Worm (Caenorhabditis elegans) whole organism, L4 larva: Measurements from ENCODE around the gene best-15.

Experiments used
- F10B5.3 ChIP-seq: sonication (generic microtip); optimal IDR thresholded peaks from 2 replicates; lab custom pipeline; 2016; ENCODE audit warnings: mild to moderate bottlenecking, missing genetic modification characterization, missing compliant biosample characterization
- F26F4.8 ChIP-seq: fragments of 200-800 bp; sonication (Bioruptor generic); conservative IDR thresholded peaks from 2 replicates; pipeline ENCODE4 v1.3.6; 2022; ENCODE audit warnings: missing genetic modification characterization, missing compliant biosample characterization
- T20F7.1 ChIP-seq: fragments of 200-800 bp; sonication (Bioruptor generic); optimal IDR thresholded peaks from 2 replicates; lab custom pipeline; 2018; ENCODE audit warnings: mild to moderate bottlenecking, missing genetic modification characterization, missing compliant biosample characterization
- Y105C5A.15 ChIP-seq: fragments of 200-800 bp; sonication (Bioruptor generic); IDR thresholded peaks from 2 replicates; pipeline ENCODE4 v1.3.6; 2022; ENCODE audit warnings: missing genetic modification characterization, missing compliant biosample characterization
- aha-1 ChIP-seq: fragments of 150-350 bp; peaks from one replicate; lab custom pipeline; 2014; ENCODE audit warnings: missing biosample characterization, missing genetic modification characterization
- aly-2 ChIP-seq: sonication (generic microtip); optimal IDR thresholded peaks from 2 replicates; lab custom pipeline; 2018; ENCODE audit warnings: missing biosample characterization, missing genetic modification characterization
- attf-4 ChIP-seq: sonication (generic microtip); optimal IDR thresholded peaks from 3 replicates; lab custom pipeline; 2017; ENCODE audit warnings: missing biosample characterization, missing genetic modification characterization
- cey-2 ChIP-seq: sonication (generic microtip); optimal IDR thresholded peaks from 3 replicates; lab custom pipeline; 2017; ENCODE audit warnings: missing genetic modification characterization, mild to moderate bottlenecking, missing compliant biosample characterization, antibody characterized with exemption, borderline replicate concordance; ENCODE audit not compliant: insufficient read depth
- daf-16 ChIP-seq, 3 experiments: sonication (generic microtip); optimal IDR thresholded peaks; 2 replicates each; lab custom pipeline; 2016 to 2017; ENCODE audit warnings: missing genetic modification characterization in 3 of 3, missing genetic modification reagents in 3 of 3, mild to moderate bottlenecking in 2 of 3, missing compliant biosample characterization in 2 of 3, missing biosample characterization in 1 of 3, moderate library complexity in 1 of 3
- daf-19 ChIP-seq: fragments of 200-800 bp; sonication (Bioruptor generic); conservative IDR thresholded peaks from 2 replicates; pipeline ENCODE4 v1.3.6; 2022; ENCODE audit warnings: missing genetic modification characterization, missing compliant biosample characterization
- daf-8 ChIP-seq: fragments of 200-800 bp; sonication (Bioruptor generic); IDR thresholded peaks from 2 replicates; pipeline ENCODE4 v1.3.6; 2022; ENCODE audit warnings: missing genetic modification characterization, missing compliant biosample characterization
- dmd-8 ChIP-seq: fragments of 200-800 bp; sonication (Bioruptor generic); IDR thresholded peaks from 2 replicates; pipeline ENCODE4 v1.3.6; 2022; ENCODE audit warnings: missing genetic modification characterization, missing compliant biosample characterization
- dpl-1 ChIP-seq: fragments of 150-350 bp; optimal IDR thresholded peaks from 2 replicates; lab custom pipeline; 2014; ENCODE audit warnings: missing biosample characterization, missing genetic modification reagents, missing genetic modification characterization
- duxl-1 ChIP-seq: sonication (generic microtip); optimal IDR thresholded peaks from 2 replicates; lab custom pipeline; 2016; ENCODE audit warnings: mild to moderate bottlenecking, missing genetic modification characterization, moderate library complexity, missing compliant biosample characterization; ENCODE audit not compliant: poor library complexity
- egl-27 ChIP-seq: sonication (generic microtip); optimal IDR thresholded peaks from 3 replicates; lab custom pipeline; 2017; ENCODE audit warnings: missing biosample characterization, missing genetic modification reagents, missing genetic modification characterization
- hif-1 ChIP-seq, 2 experiments: sonication (generic microtip); optimal IDR thresholded peaks; 2 replicates each; lab custom pipeline; 2016 to 2017; ENCODE audit warnings: missing compliant biosample characterization in 2 of 2, missing genetic modification characterization in 2 of 2, missing genetic modification reagents in 2 of 2, missing genotype in 2 of 2, mild to moderate bottlenecking in 1 of 2
- hlh-11 ChIP-seq: fragments of 200-800 bp; sonication (Bioruptor generic); optimal IDR thresholded peaks from 2 replicates; lab custom pipeline; 2018; ENCODE audit warnings: mild to moderate bottlenecking, missing genetic modification characterization, missing compliant biosample characterization
- hlh-30 ChIP-seq: sonication (generic microtip); optimal IDR thresholded peaks from 2 replicates; lab custom pipeline; 2017; ENCODE audit warnings: antibody characterized with exemption, mild to moderate bottlenecking, missing genetic modification characterization, missing compliant biosample characterization; ENCODE audit not compliant: insufficient read depth
- lim-7 ChIP-seq: fragments of 200-800 bp; sonication (Bioruptor generic); IDR thresholded peaks from 2 replicates; pipeline ENCODE4 v1.3.6; 2022; ENCODE audit warnings: missing genetic modification characterization, missing compliant biosample characterization
- lin-13 ChIP-seq: fragments of 150-350 bp; optimal IDR thresholded peaks from 2 replicates; lab custom pipeline; 2014; ENCODE audit warnings: missing biosample characterization, missing genetic modification reagents, missing genetic modification characterization
- lin-15B ChIP-seq: fragments of 150-350 bp; sonication (generic microtip); optimal IDR thresholded peaks from 3 replicates; lab custom pipeline; 2014; ENCODE audit warnings: missing biosample characterization, missing genetic modification characterization
- lin-29 ChIP-seq: fragments of 200-800 bp; sonication (Bioruptor generic); IDR thresholded peaks from 2 replicates; pipeline ENCODE4 v1.3.6; 2022; ENCODE audit warnings: missing genetic modification reagents, missing genetic modification characterization, missing compliant biosample characterization
- madf-5 ChIP-seq, 2 experiments: fragments of 200-800 bp; sonication (Bioruptor generic); IDR thresholded peaks; 2 replicates each; pipeline ENCODE4 v1.3.6; 2022; ENCODE audit warnings: missing compliant biosample characterization in 2 of 2, missing genetic modification characterization in 2 of 2
- mdl-1 ChIP-seq, 2 experiments: fragments of 150-350 bp in 1 of 2; sonication (generic microtip) in 1 of 2; optimal IDR thresholded peaks; 2 replicates each; lab custom pipeline; 2014 to 2017; ENCODE audit warnings: missing biosample characterization in 2 of 2, missing genetic modification characterization in 2 of 2
- mep-1 ChIP-seq: fragments of 150-350 bp; sonication (generic microtip); optimal IDR thresholded peaks from 3 replicates; lab custom pipeline; 2014; ENCODE audit warnings: missing biosample characterization, missing genetic modification characterization
- mes-2 ChIP-seq: sonication (generic microtip); optimal IDR thresholded peaks from 2 replicates; lab custom pipeline; 2016; ENCODE audit warnings: missing genotype, mild to moderate bottlenecking, missing genetic modification characterization, missing compliant biosample characterization; ENCODE audit not compliant: poor library complexity, severe bottlenecking
- mxl-2 ChIP-seq: fragments of 200-800 bp; sonication (Bioruptor generic); conservative IDR thresholded peaks from 2 replicates; pipeline ENCODE4 v1.3.6; 2022; ENCODE audit warnings: missing genetic modification reagents, missing genetic modification characterization, missing compliant biosample characterization
- mxl-3 ChIP-seq: fragments of 200-800 bp; sonication (Bioruptor generic); optimal IDR thresholded peaks from 2 replicates; lab custom pipeline; 2018; ENCODE audit warnings: mild to moderate bottlenecking, missing genetic modification characterization, missing compliant biosample characterization
- nhr-28 ChIP-seq: fragments of 150-350 bp; optimal IDR thresholded peaks from 2 replicates; lab custom pipeline; 2014; ENCODE audit warnings: missing biosample characterization, missing genetic modification characterization
- nhr-42 ChIP-seq: fragments of 200-800 bp; sonication (Bioruptor generic); IDR thresholded peaks from 2 replicates; pipeline ENCODE4 v1.3.6; 2022; ENCODE audit warnings: missing genetic modification characterization, missing compliant biosample characterization
- nhr-48 ChIP-seq: sonication (generic microtip); optimal IDR thresholded peaks from 2 replicates; lab custom pipeline; 2016; ENCODE audit warnings: mild to moderate bottlenecking, missing genetic modification characterization, missing compliant biosample characterization
- nhr-6 ChIP-seq: fragments of 150-350 bp; optimal IDR thresholded peaks from 2 replicates; lab custom pipeline; 2014; ENCODE audit warnings: missing biosample characterization, missing genetic modification characterization
- nhr-76 ChIP-seq: fragments of 150-350 bp; optimal IDR thresholded peaks from 2 replicates; lab custom pipeline; 2014; ENCODE audit warnings: missing biosample characterization, missing genetic modification characterization
- pha-4 ChIP-seq, 2 experiments: fragments of 150-350 bp in 1 of 2; fragments of 200-800 bp in 1 of 2; sonication (Bioruptor generic) in 1 of 2; IDR thresholded peaks in 1 of 2; optimal IDR thresholded peaks in 1 of 2; 2 replicates each; pipeline versions ENCODE4 v1.3.6 to Lab custom; 2014 to 2022; ENCODE audit warnings: missing genetic modification characterization in 2 of 2, missing genetic modification reagents in 2 of 2, missing biosample characterization in 1 of 2, missing compliant biosample characterization in 1 of 2
- php-3 ChIP-seq: fragments of 200-800 bp; sonication (Bioruptor generic); IDR thresholded peaks from 2 replicates; pipeline ENCODE4 v1.3.6; 2022; ENCODE audit warnings: missing genetic modification reagents, missing genetic modification characterization, missing compliant biosample characterization
- pqm-1 ChIP-seq: sonication (generic microtip); optimal IDR thresholded peaks from 2 replicates; lab custom pipeline; 2017; ENCODE audit warnings: missing biosample characterization, missing genetic modification characterization
- rbr-2 ChIP-seq: sonication (generic microtip); optimal IDR thresholded peaks from 2 replicates; lab custom pipeline; 2016; ENCODE audit warnings: missing genotype, missing genetic modification characterization, missing compliant biosample characterization
- saeg-2 ChIP-seq: fragments of 200-800 bp; sonication (Bioruptor generic); IDR thresholded peaks from 2 replicates; pipeline ENCODE4 v1.3.6; 2022; ENCODE audit warnings: missing genetic modification reagents, missing genetic modification characterization, missing compliant biosample characterization
- sdz-12 ChIP-seq: fragments of 200-800 bp; sonication (Bioruptor generic); optimal IDR thresholded peaks from 2 replicates; lab custom pipeline; 2018; ENCODE audit warnings: mild to moderate bottlenecking, missing genetic modification characterization, missing compliant biosample characterization
- snpc-1.2 ChIP-seq: fragments of 200-800 bp; sonication (Bioruptor generic); IDR thresholded peaks from 2 replicates; pipeline ENCODE4 v1.3.6; 2022; ENCODE audit warnings: missing genetic modification reagents, missing genetic modification characterization, missing compliant biosample characterization
- unc-62 ChIP-seq, 3 experiments: fragments of 150-350 bp in 1 of 3; sonication (generic microtip); optimal IDR thresholded peaks in 2 of 3; peaks in 1 of 3; 1 replicate in 1 of 3; 2 replicates in 2 of 3; lab custom pipeline; 2014 to 2017; ENCODE audit warnings: missing biosample characterization in 3 of 3, missing genetic modification characterization in 3 of 3, missing genetic modification reagents in 3 of 3, missing genotype in 1 of 3
- zfp-3 ChIP-seq: fragments of 200-800 bp; sonication (Bioruptor generic); conservative IDR thresholded peaks from 2 replicates; pipeline ENCODE4 v1.3.6; 2022; ENCODE audit warnings: missing genetic modification reagents, missing genetic modification characterization, missing compliant biosample characterization
- zip-11 ChIP-seq: fragments of 200-800 bp; sonication (Bioruptor generic); IDR thresholded peaks from 2 replicates; pipeline ENCODE4 v1.3.6; 2022; ENCODE audit warnings: missing genetic modification characterization, missing compliant biosample characterization
- ztf-11 ChIP-seq: fragments of 150-350 bp; optimal IDR thresholded peaks from 2 replicates; lab custom pipeline; 2014; ENCODE audit warnings: missing biosample characterization, missing genetic modification characterization

Gene best-15

DNA sequence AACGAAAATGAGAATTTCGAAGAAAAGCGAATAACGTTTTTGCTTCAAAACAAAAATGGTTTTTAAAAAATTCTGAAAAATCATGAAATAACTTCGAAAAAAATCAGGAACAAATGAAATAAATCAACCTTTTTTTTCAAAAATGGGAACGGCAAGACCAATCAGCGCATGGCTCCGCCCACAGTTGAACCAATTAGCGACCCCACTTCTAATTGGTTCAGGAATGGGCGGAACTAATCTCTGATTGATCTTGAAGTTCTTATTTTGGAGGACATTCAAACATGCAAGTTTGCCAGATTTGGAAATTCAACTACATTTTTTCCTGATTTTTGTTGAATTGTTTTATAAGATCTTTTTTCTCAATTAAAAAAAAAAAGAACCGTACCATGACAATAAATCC is 23.9 kb upstream of the best-15 start:
- TF ChIP-seq ztf-11 (tag; lab: Kevin White, UChicago) = no peak
- TF ChIP-seq lin-13 (GFP tag; lab: Kevin White, UChicago) = no peak
- TF ChIP-seq rbr-2 (tag; lab: Kevin White, UChicago) = no peak
- no peak for TF ChIP-seq hlh-11 (tag; lab: Kevin White, UChicago)
- TF ChIP-seq F10B5.3 (tag; lab: Kevin White, UChicago) = no peak
- no peak for TF ChIP-seq daf-19 (GFP tag; lab: Robert Waterston, UW)
- no peak for TF ChIP-seq zfp-3 (GFP tag; lab: Robert Waterston, UW)
- no peak for TF ChIP-seq snpc-1.2 (GFP tag; lab: Robert Waterston, UW)
- TF ChIP-seq nhr-48 (tag; lab: Kevin White, UChicago) = no peak
- TF ChIP-seq mes-2 (tag; lab: Kevin White, UChicago) = no peak
- TF ChIP-seq mdl-1 (tag; optimal IDR thresholded peaks at IDR 0.05; lab: Kevin White, UChicago) = no peak
- TF ChIP-seq php-3 (GFP tag; lab: Robert Waterston, UW) = no peak
- TF ChIP-seq, all 104 proteins: peak for 0

DNA sequence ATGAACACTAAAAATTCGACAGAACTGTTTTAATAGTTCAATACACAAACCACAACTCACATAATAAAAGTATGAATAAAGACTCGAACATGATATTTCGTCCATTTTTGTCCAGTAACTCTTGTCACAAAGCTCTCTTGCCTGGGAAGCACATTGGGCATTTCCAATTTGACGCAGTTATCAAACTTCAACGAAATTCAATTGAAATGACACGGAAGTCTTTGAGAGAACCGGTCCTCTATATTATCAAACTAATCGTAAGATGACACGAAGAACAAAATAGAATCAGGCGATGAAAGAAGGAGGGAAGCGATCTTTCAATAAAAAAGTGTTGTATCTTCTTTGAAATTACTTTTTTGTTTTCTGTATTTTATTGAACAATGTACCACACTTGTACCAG is 23.0 kb upstream of the best-15 start, which contains the start of gene T11G6.3:
T11G6.3 (minus strand) TSS at position 189 of the 400 bp plus-strand sequence.
- TF ChIP-seq egl-27 (tag; lab: Kevin White, UChicago) = no peak
- no peak for TF ChIP-seq duxl-1 (tag; lab: Kevin White, UChicago)
- TF ChIP-seq lim-7 = no peak
- no peak for TF ChIP-seq nhr-42 (GFP tag; lab: Robert Waterston, UW)
- no peak for TF ChIP-seq aly-2 (tag; lab: Kevin White, UChicago)
- no peak for TF ChIP-seq pqm-1 (tag; lab: Kevin White, UChicago)
- TF ChIP-seq nhr-28 = peak; percentile 28
- TF ChIP-seq dmd-8 (GFP tag; lab: Robert Waterston, UW) = no peak
- TF ChIP-seq unc-62 (GFP tag; optimal IDR thresholded peaks at IDR 0.05 in 1 of 2; lab: Kevin White, UChicago) = no peak
- TF ChIP-seq unc-62 (tag; optimal IDR thresholded peaks at IDR 0.05; lab: Kevin White, UChicago) = no peak
- TF ChIP-seq nhr-76 (tag; lab: Kevin White, UChicago) = peak; percentile 13
- TF ChIP-seq mxl-3 = no peak
- no peak for TF ChIP-seq F26F4.8
- peak; percentile 4 for TF ChIP-seq cey-2 (tag; lab: Kevin White, UChicago)
- TF ChIP-seq hlh-11 (tag; lab: Kevin White, UChicago) = peak; percentile 6
- no peak for TF ChIP-seq saeg-2
- peak; percentile 91 for TF ChIP-seq aha-1 (tag; lab: Kevin White, UChicago)
- TF ChIP-seq lin-15B (tag; lab: Kevin White, UChicago) = no peak
- no peak for TF ChIP-seq zip-11 (GFP tag; lab: Robert Waterston, UW)

DNA sequence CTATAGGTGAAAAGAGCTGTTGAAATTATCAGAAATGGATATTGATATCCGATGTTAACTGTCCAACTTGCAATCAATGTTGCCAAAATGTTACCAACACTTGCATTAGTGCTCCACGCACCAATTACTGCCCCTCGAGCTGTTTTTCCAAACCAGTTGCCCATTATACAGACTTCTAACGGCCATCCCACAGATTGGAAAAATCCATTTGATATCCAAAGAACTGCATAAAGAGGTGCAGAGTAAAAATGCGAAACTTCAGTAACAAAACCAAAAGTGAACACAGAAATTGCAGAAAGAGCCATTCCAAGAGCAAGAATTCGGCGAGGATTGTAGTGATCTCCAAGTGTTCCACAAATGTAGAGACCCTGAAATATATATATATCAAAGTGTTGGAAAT is 22.0 kb upstream of the best-15 start:
- TF ChIP-seq aha-1 (tag; lab: Kevin White, UChicago) (peak; percentile 53), daf-8 (GFP tag; lab: Robert Waterston, UW) (no peak), attf-4 (no peak)

DNA sequence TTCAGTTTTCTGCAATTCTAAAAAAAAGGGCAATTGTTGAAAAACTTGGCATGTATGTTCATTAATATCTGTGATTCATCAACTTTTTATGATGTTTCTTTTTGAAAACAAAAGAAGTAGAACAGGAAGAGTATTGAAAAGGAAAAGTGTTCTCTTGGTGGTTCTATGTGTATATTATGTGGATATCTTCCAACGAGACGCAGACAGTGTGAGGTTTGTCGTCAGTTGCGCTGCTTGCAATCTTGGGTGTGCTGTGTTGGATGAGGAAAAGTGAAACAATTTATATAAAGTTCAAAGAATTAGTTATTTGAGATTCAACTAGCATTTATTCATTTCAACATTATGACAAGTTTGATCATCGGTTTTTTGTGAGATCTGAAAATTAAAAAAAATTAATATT is 20.4 kb upstream of the best-15 start:
- TF ChIP-seq nhr-28 (peak; percentile 44), Y105C5A.15 (no peak), mdl-1 (tag; optimal IDR thresholded peaks at IDR 0.05; lab: Kevin White, UChicago) (peak in 1 of 2 experiments; percentile 45), lin-29 (GFP tag; lab: Robert Waterston, UW) (no peak), dmd-8 (GFP tag; lab: Robert Waterston, UW) (no peak), T20F7.1 (GFP tag; lab: Kevin White, UChicago) (no peak), mep-1 (tag; lab: Kevin White, UChicago) (peak; percentile 42), daf-16 (GFP tag; optimal IDR thresholded peaks at IDR 0.05; lab: Kevin White, UChicago) (no peak), daf-16 (tag; optimal IDR thresholded peaks at IDR 0.05; lab: Kevin White, UChicago) (peak; percentile 35), hif-1 (tag; optimal IDR thresholded peaks at IDR 0.05; lab: Kevin White, UChicago) (no peak), mxl-2 (GFP tag; lab: Robert Waterston, UW) (no peak), pha-4 (GFP tag; IDR thresholded peaks at IDR 0.05; lab: Robert Waterston, UW) (no peak), pha-4 (tag; optimal IDR thresholded peaks at IDR 0.05; lab: Kevin White, UChicago) (peak; percentile 19), hlh-30 (tag; lab: Kevin White, UChicago) (peak; percentile 4), sdz-12 (GFP tag; lab: Kevin White, UChicago) (no peak), daf-19 (GFP tag; lab: Robert Waterston, UW) (no peak), nhr-6 (tag; lab: Kevin White, UChicago) (peak; percentile 26), dpl-1 (GFP tag; lab: Kevin White, UChicago) (no peak), hlh-11 (tag; lab: Kevin White, UChicago) (peak; percentile 12), madf-5 (GFP tag; IDR thresholded peaks at IDR 0.05; lab: Robert Waterston, UW) (no peak)
